Worm (Caenorhabditis elegans): ENCODE data around the gene srbc-43.
A peak's percentile ranks its signal among the peaks of the same experiment; 100 is the strongest.

ce11 chrV:12814481-12814882, 24.2 kb upstream of the srbc-43 start:
- peak; percentile 14 to 65 for TF ChIP-seq mdl-1 (tag; optimal IDR thresholded peaks at IDR 0.05)
- peak; percentile 69 for TF ChIP-seq Y55F3AM.14 (GFP tag; optimal IDR thresholded peaks at IDR 0.05)
- no peak for TF ChIP-seq nhr-237 (tag; optimal IDR thresholded peaks at IDR 0.05)
- TF ChIP-seq nhr-77 (tag; optimal IDR thresholded peaks at IDR 0.05): no peak
- no peak for TF ChIP-seq ceh-82 (tag; optimal IDR thresholded peaks at IDR 0.05)
- peak; percentile 64 for TF ChIP-seq egl-27 (tag; optimal IDR thresholded peaks at IDR 0.05)
- no peak for TF ChIP-seq nhr-23 (tag; optimal IDR thresholded peaks at IDR 0.05)
- no peak for TF ChIP-seq ama-1 (optimal IDR thresholded peaks at IDR 0.05)
- TF ChIP-seq R02D3.7 (tag; optimal IDR thresholded peaks at IDR 0.05): no peak
- TF ChIP-seq snpc-4 (tag; optimal IDR thresholded peaks at IDR 0.05): peak; percentile 55
